Fruit fly (Drosophila melanogaster): ENCODE results near the gene Npc2e.
A peak's percentile ranks its signal among the peaks of the same experiment; 100 is the strongest.

Npc2e gene

DNA sequence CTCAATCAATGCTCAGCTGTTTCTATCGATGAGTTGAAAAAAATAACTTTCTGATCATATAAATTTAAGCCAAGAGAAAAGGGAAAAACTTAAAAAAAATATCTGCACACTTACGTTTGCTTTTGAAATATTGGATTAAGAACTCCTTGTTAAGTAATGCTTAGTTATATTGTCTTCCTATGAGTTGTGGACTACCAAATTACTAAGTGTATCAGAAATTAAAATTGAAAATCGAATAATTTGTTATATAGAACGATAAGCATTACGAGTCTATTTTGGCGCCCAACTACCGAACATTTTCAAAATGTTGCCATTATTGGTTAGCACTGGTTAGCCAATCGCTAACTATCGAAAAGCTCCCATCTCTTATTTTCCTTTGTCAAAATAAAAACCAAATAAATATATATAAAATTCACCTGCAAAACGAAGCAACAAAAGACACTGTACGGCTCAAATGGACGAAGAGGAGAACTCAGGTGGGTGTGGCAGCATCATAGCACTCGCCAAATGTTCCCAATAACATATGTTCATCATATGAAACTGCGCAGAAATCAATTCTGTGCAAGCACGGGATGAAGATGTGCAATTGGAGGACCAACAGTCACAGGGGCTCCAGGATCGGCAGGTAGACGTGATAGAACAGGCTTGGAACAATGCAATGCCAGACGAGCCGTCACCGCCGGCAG is 4.1 kb upstream of the Npc2e start, which contains the start of gene ohgt (continued):
- TF ChIP-seq CG10979 (tag; optimal IDR thresholded peaks at IDR 0.05) (no peak), bab2 (GFP tag; optimal IDR thresholded peaks at IDR 0.05) (no peak), CG7987 (GFP tag; optimal IDR thresholded peaks at IDR 0.05) (no peak), CG2120 (GFP tag; optimal IDR thresholded peaks at IDR 0.05) (peak; percentile 37), CG3995 (GFP tag; optimal IDR thresholded peaks at IDR 0.05) (no peak), CG2875 (GFP tag; optimal IDR thresholded peaks at IDR 0.05) (no peak), CG7372 (GFP tag; IDR thresholded peaks at IDR 0.05) (no peak), CG5245 (GFP tag; optimal IDR thresholded peaks at IDR 0.05) (no peak), D19A (tag; optimal IDR thresholded peaks at IDR 0.05) (peak; percentile 3), CG2129 (GFP tag; IDR thresholded peaks at IDR 0.05; ENCODE audit: partially characterized antibody) (no peak), nerfin-1 (tag; optimal IDR thresholded peaks at IDR 0.05) (peak; percentile 8), Hand (GFP tag; optimal IDR thresholded peaks at IDR 0.05) (no peak), psq (GFP tag; optimal IDR thresholded peaks at IDR 0.05) (no peak), H2.0 (GFP tag; IDR thresholded peaks at IDR 0.05) (no peak), CG8089 (GFP tag; optimal IDR thresholded peaks at IDR 0.05) (no peak), crp (GFP tag; optimal IDR thresholded peaks at IDR 0.05) (peak; percentile 31 to 81), zen (tag; optimal IDR thresholded peaks at IDR 0.05) (peak; percentile 23), CG1792 (GFP tag; optimal IDR thresholded peaks at IDR 0.05) (no peak), tna (GFP tag; IDR thresholded peaks at IDR 0.05; ENCODE audit: partially characterized antibody) (no peak), CG10147 (GFP tag; optimal IDR thresholded peaks at IDR 0.05) (no peak), cg (GFP tag; optimal IDR thresholded peaks at IDR 0.05) (no peak), CG13424 (tag; optimal IDR thresholded peaks at IDR 0.05) (peak; percentile 35), B-H1 (GFP tag; IDR thresholded peaks at IDR 0.05) (no peak), CG33557 (GFP tag; optimal IDR thresholded peaks at IDR 0.05) (no peak), Nf-YC (tag; optimal IDR thresholded peaks at IDR 0.05) (peak; percentile 44), CG13775 (GFP tag; optimal IDR thresholded peaks at IDR 0.05) (no peak), CG18619 (GFP tag; optimal IDR thresholded peaks at IDR 0.05) (no peak), Camta (GFP tag; optimal IDR thresholded peaks at IDR 0.05) (no peak), croc (GFP tag; conservative IDR thresholded peaks at IDR 0.05) (no peak), nom (GFP tag; optimal IDR thresholded peaks at IDR 0.05) (no peak), luna (GFP tag; optimal IDR thresholded peaks at IDR 0.05) (no peak), CG30020 (tag; optimal IDR thresholded peaks at IDR 0.05) (peak; percentile 41), E2f1 (GFP tag; IDR thresholded peaks at IDR 0.05) (no peak), NfI (GFP tag; optimal IDR thresholded peaks at IDR 0.05) (no peak), CG32532 (GFP tag; IDR thresholded peaks at IDR 0.05) (no peak), row (GFP tag; IDR thresholded peaks at IDR 0.05) (peak; percentile 49), CoRest (tag; optimal IDR thresholded peaks at IDR 0.05) (peak; percentile 47), Oaz (GFP tag; IDR thresholded peaks at IDR 0.05) (no peak), Bgb (GFP tag; IDR thresholded peaks at IDR 0.05; ENCODE audit: partially characterized antibody) (peak; percentile 33; the same call in 1 of the 2 replicates), ken (GFP tag; IDR thresholded peaks at IDR 0.05) (no peak), CG13296 (GFP tag; optimal IDR thresholded peaks at IDR 0.05) (peak; percentile 36), CG5953 (GFP tag; IDR thresholded peaks at IDR 0.05) (no peak), ato (GFP tag; IDR thresholded peaks at IDR 0.05; ENCODE audit: partially characterized antibody) (0 out of 2 replicates have a peak, but pooled peaks have one; percentile 41), pum (GFP tag; optimal IDR thresholded peaks at IDR 0.05) (peak; percentile 13), so (GFP tag; IDR thresholded peaks at IDR 0.05) (no peak), CG9609 (GFP tag; optimal IDR thresholded peaks at IDR 0.05) (no peak), CG9215 (GFP tag; IDR thresholded peaks at IDR 0.05) (no peak), z (GFP tag; IDR thresholded peaks at IDR 0.05) (no peak), Drgx (GFP tag; IDR thresholded peaks at IDR 0.05) (0 out of 2 replicates have a peak, but pooled peaks have one; percentile 29), Neu2 (GFP tag; optimal IDR thresholded peaks at IDR 0.05; ENCODE audit: borderline replicate concordance) (no peak)
